Worm (Caenorhabditis elegans) whole organism, L1 larva: ENCODE measurements around the gene nlp-5.

ENCODE experiments used
- C34B4.2 ChIP-seq: sonication (generic microtip); optimal IDR thresholded peaks from 2 replicates; lab custom pipeline; 2017; ENCODE audit warnings: mild to moderate bottlenecking, missing genetic modification characterization, missing compliant biosample characterization
- F16B12.6 ChIP-seq: fragments of 150-350 bp; optimal IDR thresholded peaks from 2 replicates; lab custom pipeline; 2014; ENCODE audit warnings: missing biosample characterization, missing genetic modification characterization
- alr-1 ChIP-seq: fragments of 200-800 bp; sonication (Bioruptor generic); optimal IDR thresholded peaks from 2 replicates; lab custom pipeline; 2018; ENCODE audit warnings: borderline replicate concordance, mild to moderate bottlenecking, missing genetic modification characterization, missing compliant biosample characterization
- ama-1 ChIP-seq: fragments of 150-350 bp; optimal IDR thresholded peaks from 2 replicates; lab custom pipeline; 2014
- blmp-1 ChIP-seq: fragments of 150-350 bp; optimal IDR thresholded peaks from 2 replicates; lab custom pipeline; 2014; ENCODE audit warnings: missing biosample characterization, missing genetic modification characterization
- ceh-8 ChIP-seq: fragments of 200-800 bp; sonication (Bioruptor generic); optimal IDR thresholded peaks from 2 replicates; lab custom pipeline; 2018; ENCODE audit warnings: mild to moderate bottlenecking, missing genetic modification characterization, moderate library complexity, missing compliant biosample characterization
- ceh-88 ChIP-seq: fragments of 200-800 bp; sonication (Bioruptor generic); IDR thresholded peaks from 2 replicates; pipeline ENCODE4 v1.3.6; 2022; ENCODE audit warnings: missing genetic modification characterization, missing compliant biosample characterization
- ceh-90 ChIP-seq: sonication (generic microtip); optimal IDR thresholded peaks from 2 replicates; lab custom pipeline; 2016; ENCODE audit warnings: missing genetic modification characterization, missing compliant biosample characterization
- efl-1 ChIP-seq, 4 experiments: fragments of 150-350 bp; optimal IDR thresholded peaks in 3 of 4; peaks in 1 of 4; 1 replicate in 1 of 4; 2 replicates in 3 of 4; lab custom pipeline; 2014; ENCODE audit warnings: missing biosample characterization in 2 of 4, missing genetic modification characterization in 2 of 4, missing genetic modification reagents in 2 of 4
- efl-3 ChIP-seq: fragments of 200-800 bp; sonication (Bioruptor generic); optimal IDR thresholded peaks from 2 replicates; lab custom pipeline; 2018; ENCODE audit warnings: mild to moderate bottlenecking, missing genetic modification characterization, missing compliant biosample characterization
- elt-2 ChIP-seq: sonication (generic microtip); optimal IDR thresholded peaks from 2 replicates; lab custom pipeline; 2016; ENCODE audit warnings: missing genetic modification characterization, mild to moderate bottlenecking, inconsistent platforms, missing compliant biosample characterization, missing genetic modification reagents
- elt-3 ChIP-seq, 6 experiments: fragments of 150-350 bp in 1 of 6; sonication (generic microtip); optimal IDR thresholded peaks; 2 replicates each; lab custom pipeline; 2017 to 2018; ENCODE audit warnings: missing biosample characterization in 6 of 6, missing genetic modification characterization in 6 of 6, inconsistent platforms in 1 of 6
- ets-5 ChIP-seq: fragments of 200-800 bp; sonication (Bioruptor generic); IDR thresholded peaks from 2 replicates; pipeline ENCODE4 v1.3.6; 2022; ENCODE audit warnings: missing genetic modification characterization, missing compliant biosample characterization
- fkh-4 ChIP-seq: sonication (generic microtip); optimal IDR thresholded peaks from 2 replicates; lab custom pipeline; 2016; ENCODE audit warnings: missing compliant biosample characterization, missing genetic modification characterization, borderline replicate concordance
- fkh-8 ChIP-seq: sonication (generic microtip); optimal IDR thresholded peaks from 2 replicates; lab custom pipeline; 2016; ENCODE audit warnings: mild to moderate bottlenecking, missing genetic modification characterization, missing compliant biosample characterization
- fos-1 ChIP-seq: fragments of 150-350 bp; optimal IDR thresholded peaks from 2 replicates; lab custom pipeline; 2014; ENCODE audit warnings: missing biosample characterization, missing genetic modification characterization
- grh-1 ChIP-seq: fragments of 200-800 bp; sonication (Bioruptor generic); IDR thresholded peaks from 2 replicates; pipeline ENCODE4 v1.3.6; 2022; ENCODE audit warnings: missing genetic modification reagents, missing genetic modification characterization, missing compliant biosample characterization
- hlh-4 ChIP-seq: sonication (generic microtip); optimal IDR thresholded peaks from 2 replicates; lab custom pipeline; 2016; ENCODE audit warnings: mild to moderate bottlenecking, missing genetic modification characterization, missing compliant biosample characterization
- hpl-2 ChIP-seq: fragments of 150-350 bp; optimal IDR thresholded peaks from 2 replicates; lab custom pipeline; 2014; ENCODE audit warnings: missing biosample characterization, missing genetic modification reagents, missing genetic modification characterization
- irx-1 ChIP-seq: sonication (generic microtip); optimal IDR thresholded peaks from 2 replicates; lab custom pipeline; 2016; ENCODE audit warnings: missing genetic modification characterization, missing compliant biosample characterization
- lin-13 ChIP-seq: fragments of 150-350 bp; optimal IDR thresholded peaks from 2 replicates; lab custom pipeline; 2014; ENCODE audit warnings: missing biosample characterization, missing genetic modification reagents, missing genetic modification characterization
- lir-3 ChIP-seq: sonication (generic microtip); optimal IDR thresholded peaks from 2 replicates; lab custom pipeline; 2016; ENCODE audit warnings: mild to moderate bottlenecking, missing genetic modification characterization, moderate library complexity, missing compliant biosample characterization; ENCODE audit not compliant: poor library complexity
- lsy-2 ChIP-seq, 2 experiments: fragments of 150-350 bp; optimal IDR thresholded peaks; 2 replicates each; lab custom pipeline; 2014; ENCODE audit warnings: missing biosample characterization in 2 of 2, missing genetic modification characterization in 2 of 2
- mep-1 ChIP-seq: fragments of 150-350 bp; optimal IDR thresholded peaks from 2 replicates; lab custom pipeline; 2014; ENCODE audit warnings: missing biosample characterization, missing genetic modification characterization
- nhr-11 ChIP-seq: fragments of 150-350 bp; optimal IDR thresholded peaks from 2 replicates; lab custom pipeline; 2014; ENCODE audit warnings: missing biosample characterization, missing genetic modification characterization
- nhr-19 ChIP-seq: fragments of 200-800 bp; sonication (Bioruptor generic); conservative IDR thresholded peaks from 2 replicates; pipeline ENCODE4 v1.3.6; 2022; ENCODE audit warnings: missing genetic modification characterization, missing compliant biosample characterization
- nhr-28 ChIP-seq: fragments of 150-350 bp; optimal IDR thresholded peaks from 2 replicates; lab custom pipeline; 2014; ENCODE audit warnings: missing biosample characterization, missing genetic modification characterization
- nhr-71 ChIP-seq: sonication (generic microtip); optimal IDR thresholded peaks from 2 replicates; lab custom pipeline; 2016; ENCODE audit warnings: mild to moderate bottlenecking, missing genetic modification characterization, moderate library complexity, missing compliant biosample characterization
- nhr-77 ChIP-seq: fragments of 150-350 bp; optimal IDR thresholded peaks from 2 replicates; lab custom pipeline; 2014; ENCODE audit warnings: missing biosample characterization, missing genetic modification characterization
- nhr-84 ChIP-seq: sonication (generic microtip); optimal IDR thresholded peaks from 2 replicates; lab custom pipeline; 2017; ENCODE audit warnings: missing biosample characterization, missing genetic modification characterization
- nhr-90 ChIP-seq: sonication (generic microtip); optimal IDR thresholded peaks from 2 replicates; lab custom pipeline; 2016; ENCODE audit warnings: mild to moderate bottlenecking, missing genetic modification characterization, missing compliant biosample characterization; ENCODE audit not compliant: poor library complexity
- pax-3 ChIP-seq: fragments of 200-800 bp; sonication (Bioruptor generic); optimal IDR thresholded peaks from 2 replicates; lab custom pipeline; 2018; ENCODE audit warnings: mild to moderate bottlenecking, missing genetic modification characterization, moderate library complexity, missing compliant biosample characterization
- pqm-1 ChIP-seq: sonication (generic microtip); optimal IDR thresholded peaks from 3 replicates; lab custom pipeline; 2017; ENCODE audit warnings: missing biosample characterization, missing genetic modification characterization
- rnt-1 ChIP-seq: sonication (generic microtip); optimal IDR thresholded peaks from 2 replicates; lab custom pipeline; 2016; ENCODE audit warnings: mild to moderate bottlenecking, missing genetic modification characterization, moderate library complexity, missing compliant biosample characterization
- snpc-4 ChIP-seq: fragments of 150-350 bp; optimal IDR thresholded peaks from 2 replicates; lab custom pipeline; 2014; ENCODE audit warnings: missing biosample characterization, missing genetic modification characterization
- snu-23 ChIP-seq: sonication (generic microtip); optimal IDR thresholded peaks from 2 replicates; lab custom pipeline; 2016; ENCODE audit warnings: missing genetic modification characterization, missing compliant biosample characterization
- sptf-1 ChIP-seq: fragments of 150-350 bp; optimal IDR thresholded peaks from 2 replicates; lab custom pipeline; 2014; ENCODE audit warnings: missing biosample characterization, missing genetic modification characterization
- sup-37 ChIP-seq: fragments of 200-800 bp; sonication (Bioruptor generic); optimal IDR thresholded peaks from 2 replicates; lab custom pipeline; 2018; ENCODE audit warnings: mild to moderate bottlenecking, missing genetic modification characterization, missing compliant biosample characterization
- swsn-7 ChIP-seq: sonication (generic microtip); optimal IDR thresholded peaks from 2 replicates; lab custom pipeline; 2016; ENCODE audit warnings: missing genetic modification characterization, missing compliant biosample characterization
- unc-130 ChIP-seq: fragments of 150-350 bp; optimal IDR thresholded peaks from 2 replicates; lab custom pipeline; 2017; ENCODE audit warnings: missing biosample characterization, missing genetic modification characterization, inconsistent platforms
- unc-86 ChIP-seq: sonication (generic microtip); optimal IDR thresholded peaks from 2 replicates; lab custom pipeline; 2016; ENCODE audit warnings: missing genetic modification characterization, missing compliant biosample characterization
- vab-15 ChIP-seq: sonication (generic microtip); optimal IDR thresholded peaks from 2 replicates; lab custom pipeline; 2017; ENCODE audit warnings: missing genotype, mild to moderate bottlenecking, missing genetic modification characterization, missing compliant biosample characterization
- xbp-1 ChIP-seq: sonication (generic microtip); optimal IDR thresholded peaks from 2 replicates; lab custom pipeline; 2016; ENCODE audit warnings: missing genetic modification characterization, missing compliant biosample characterization
- ztf-11 ChIP-seq, 2 experiments: sonication (generic microtip); optimal IDR thresholded peaks; 2 replicates each; lab custom pipeline; 2016 to 2017; ENCODE audit warnings: missing genetic modification characterization in 2 of 2, missing biosample characterization in 1 of 2, missing compliant biosample characterization in 1 of 2

The nlp-5 gene

ce11 chrII:8205612-8206011, 32.6 kb upstream of the nlp-5 start:
- no peak for TF ChIP-seq nhr-71 (tag; lab: Kevin White, UChicago)
- TF ChIP-seq elt-2 = peak; percentile 30
- TF ChIP-seq alr-1 (tag; lab: Kevin White, UChicago) = no peak
- TF ChIP-seq efl-1 (optimal IDR thresholded peaks at IDR 0.05; lab: Kevin White, UChicago) = no peak
- peak in 1 of 2 experiments; percentile 79 for TF ChIP-seq efl-1 (GFP tag; optimal IDR thresholded peaks at IDR 0.05 in 1 of 2; lab: Kevin White, UChicago)

DNA sequence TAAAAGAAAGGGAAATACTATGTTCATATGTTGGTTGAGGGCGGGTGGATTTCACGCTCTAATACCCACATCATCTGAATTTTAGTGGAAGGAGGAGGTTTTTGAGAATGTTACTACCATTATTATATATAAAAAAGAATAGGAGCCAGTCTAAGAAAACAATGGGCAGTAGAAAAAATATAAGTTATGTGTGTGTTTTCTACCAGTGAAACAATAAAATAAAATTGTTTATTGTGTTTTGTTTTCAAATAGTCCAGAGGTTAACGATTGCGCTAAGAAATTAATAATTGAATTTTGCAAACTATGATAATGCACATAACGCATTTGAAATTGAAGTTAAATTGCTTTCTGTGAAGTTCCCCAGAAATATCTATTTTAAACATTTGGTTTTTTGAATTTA, 28.8 kb upstream of the nlp-5 start, which contains the start of gene M110.8:
M110.8 (minus strand) TSS at position 101 of the 400 bp plus-strand sequence.
- TF ChIP-seq efl-3 (GFP tag; lab: Kevin White, UChicago) (no peak), hpl-2 (GFP tag; lab: Kevin White, UChicago) (no peak), snpc-4 (tag; lab: Kevin White, UChicago) (no peak)

DNA sequence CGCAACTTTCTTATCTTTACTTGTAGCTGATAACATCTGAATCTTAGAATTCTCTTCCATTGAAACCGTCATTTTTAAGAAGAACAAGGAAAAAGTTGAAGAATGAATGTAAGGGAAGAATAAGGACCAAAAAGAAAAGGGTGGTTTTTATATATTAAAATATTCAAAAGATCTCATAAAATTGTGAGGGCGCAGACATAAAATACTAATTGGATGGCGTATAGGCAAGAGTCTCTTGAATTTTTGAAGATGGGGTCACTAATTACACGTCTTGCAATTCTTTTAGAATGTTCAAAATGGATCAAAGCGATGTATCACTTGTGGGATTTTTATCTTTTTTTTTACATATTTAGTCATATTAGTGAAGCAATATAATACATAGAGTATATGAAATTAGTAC, 25.6 kb upstream of the nlp-5 start, which contains the start of gene twk-3:
twk-3 (minus strand) TSS at position 101 of the 400 bp plus-strand sequence.
- TF ChIP-seq irx-1 (tag; lab: Kevin White, UChicago) = no peak
- TF ChIP-seq vab-15 (tag; lab: Kevin White, UChicago) = no peak
- no peak for TF ChIP-seq snpc-4 (tag; lab: Kevin White, UChicago)
- TF ChIP-seq C34B4.2 = no peak
- TF ChIP-seq ama-1 (lab: Kevin White, UChicago) = no peak
- TF ChIP-seq grh-1 (GFP tag; lab: Robert Waterston, UW) = no peak
- no peak for TF ChIP-seq unc-130
- TF ChIP-seq sup-37 (GFP tag; lab: Kevin White, UChicago) = no peak
- TF ChIP-seq swsn-7 (tag; lab: Kevin White, UChicago) = no peak
- no peak for TF ChIP-seq ets-5 (GFP tag; lab: Robert Waterston, UW)
- no peak for TF ChIP-seq ceh-90
- no peak for TF ChIP-seq ceh-8
- no peak for TF ChIP-seq fkh-8 (tag; lab: Kevin White, UChicago)
- no peak for TF ChIP-seq fkh-4
- TF ChIP-seq nhr-11 = no peak
- no peak for TF ChIP-seq hpl-2 (GFP tag; lab: Kevin White, UChicago)
- TF ChIP-seq nhr-90 (tag; lab: Kevin White, UChicago) = no peak
- TF ChIP-seq, all 84 proteins: peak for 0

DNA sequence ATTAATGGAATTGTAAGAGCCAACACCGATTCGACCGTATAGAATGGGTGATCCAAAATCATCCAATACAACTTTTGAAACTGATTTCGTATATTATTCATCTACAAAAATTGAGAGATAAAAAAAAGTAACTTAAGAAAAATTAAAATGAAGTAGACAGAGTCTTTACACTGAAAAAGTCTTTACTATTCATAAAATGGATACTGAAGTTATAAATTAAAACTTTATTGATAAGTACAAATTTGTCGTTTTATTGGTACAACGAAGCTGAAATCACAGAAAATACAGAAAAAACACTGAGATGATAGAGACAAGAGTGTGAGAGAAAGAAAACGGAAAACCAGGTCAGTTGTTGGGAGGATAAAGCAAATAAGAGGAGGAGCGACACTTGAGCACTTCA, 23.9 kb upstream of the nlp-5 start, which contains the start of gene M110.10:
M110.10 (minus strand) TSS at position 101 of the 400 bp plus-strand sequence.
- TF ChIP-seq fos-1 = no peak
- TF ChIP-seq elt-3 (tag; optimal IDR thresholded peaks at IDR 0.05; lab: Kevin White, UChicago) = no peak
- TF ChIP-seq rnt-1 (tag; lab: Kevin White, UChicago) = no peak
- TF ChIP-seq fkh-4 = no peak
- no peak for TF ChIP-seq nhr-84 (tag; lab: Kevin White, UChicago)
- TF ChIP-seq unc-86 (tag; lab: Kevin White, UChicago) = no peak
- no peak for TF ChIP-seq pqm-1 (tag; lab: Kevin White, UChicago)
- TF ChIP-seq ceh-88 (GFP tag; lab: Robert Waterston, UW) = no peak
- TF ChIP-seq hlh-4 (tag; lab: Kevin White, UChicago) = no peak

ce11 chrII:8216433-8216832, 21.8 kb upstream of the nlp-5 start, which contains the start of gene M110.3:
TSS of gene M110.3 (minus strand) at chrII:8216616.
- TF ChIP-seq xbp-1 (tag; lab: Kevin White, UChicago) (peak; percentile 38), ztf-11 (tag; optimal IDR thresholded peaks at IDR 0.05; lab: Kevin White, UChicago) (no peak), sptf-1 (tag; lab: Kevin White, UChicago) (no peak), lin-13 (GFP tag; lab: Kevin White, UChicago) (no peak), fkh-8 (tag; lab: Kevin White, UChicago) (peak; percentile 19), unc-86 (tag; lab: Kevin White, UChicago) (no peak), F16B12.6 (tag; lab: Kevin White, UChicago) (no peak), ceh-88 (GFP tag; lab: Robert Waterston, UW) (no peak), mep-1 (tag; lab: Kevin White, UChicago) (peak; percentile 48), pqm-1 (tag; lab: Kevin White, UChicago) (no peak), nhr-77 (tag; lab: Kevin White, UChicago) (peak; percentile 25), pax-3 (no peak), ceh-8 (no peak), lsy-2 (tag; optimal IDR thresholded peaks at IDR 0.05; lab: Kevin White, UChicago) (peak; percentile 66 to 77), nhr-11 (no peak), nhr-28 (no peak), snu-23 (peak; percentile 64), lir-3 (tag; lab: Kevin White, UChicago) (no peak), blmp-1 (tag; lab: Kevin White, UChicago) (peak; percentile 64), sup-37 (GFP tag; lab: Kevin White, UChicago) (no peak), nhr-90 (tag; lab: Kevin White, UChicago) (no peak), snpc-4 (tag; lab: Kevin White, UChicago) (no peak), nhr-19 (GFP tag; lab: Robert Waterston, UW) (no peak)
